Fruit fly (Drosophila melanogaster): ENCODE measurements around the gene CG4168.

DNA sequence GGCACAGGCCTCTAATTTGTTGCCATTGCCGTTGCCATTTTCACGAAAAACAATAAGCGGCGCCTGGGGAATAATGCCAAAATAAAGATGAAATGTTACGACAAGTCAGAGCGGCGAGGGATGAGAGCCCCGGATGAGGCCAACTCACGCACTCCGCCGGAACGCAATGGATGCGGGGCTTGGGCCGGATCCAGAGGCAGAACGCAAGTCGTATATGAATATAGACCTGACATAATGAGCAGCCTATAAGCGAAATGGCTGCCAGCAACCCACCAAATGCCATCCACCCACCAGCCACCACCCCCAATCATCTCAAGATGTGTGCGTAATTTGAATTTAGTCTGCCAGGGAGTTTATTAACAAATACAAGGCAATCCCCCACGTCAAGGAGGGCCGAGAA, 81.8 kb downstream of the CG4168 start:
- TF ChIP-seq dmrt93B (GFP tag; optimal IDR thresholded peaks at IDR 0.05) (no peak), h (GFP tag; optimal IDR thresholded peaks at IDR 0.05) (no peak), pan (optimal IDR thresholded peaks at IDR 0.05) (no peak), CG9705 (GFP tag; optimal IDR thresholded peaks at IDR 0.05) (no peak), Jra (GFP tag; optimal IDR thresholded peaks at IDR 0.05) (no peak), foxo (GFP tag; optimal IDR thresholded peaks at IDR 0.05) (no peak), br (GFP tag; optimal IDR thresholded peaks at IDR 0.05) (no peak), OdsH (GFP tag; optimal IDR thresholded peaks at IDR 0.05) (no peak), Hr78 (GFP tag; optimal IDR thresholded peaks at IDR 0.05) (no peak), psq (GFP tag; optimal IDR thresholded peaks at IDR 0.05) (no peak), CrebA (GFP tag; optimal IDR thresholded peaks at IDR 0.05; ENCODE audit: borderline replicate concordance) (no peak)

Measured in whole organism, wandering third instar larva.